Fruit fly (Drosophila melanogaster) whole organism, embryonic: ENCODE data around the gene CG13369.
A peak's percentile ranks its signal among the peaks of the same experiment; 100 is the strongest.

Experiments used
- Adf1 ChIP-seq: fragments of 200-800 bp; sonication (Bioruptor generic); IDR thresholded peaks from 2 replicates; pipeline ENCODE4 v1.3.6; 2022; ENCODE audit warnings: missing biosample characterization, missing genetic modification characterization
- Atf3 ChIP-seq: fragments of 200-800 bp; sonication (Bioruptor generic); optimal IDR thresholded peaks from 3 replicates; lab custom pipeline; 2016; ENCODE audit warnings: missing biosample characterization, missing genetic modification characterization
- Bdp1 ChIP-seq: fragments of 200-800 bp; sonication (Bioruptor generic); optimal IDR thresholded peaks from 3 replicates; lab custom pipeline; 2016; ENCODE audit warnings: missing biosample characterization, missing genetic modification characterization
- Bgb ChIP-seq: fragments of 200-800 bp; sonication (Bioruptor generic); IDR thresholded peaks from 2 replicates; pipeline ENCODE4 v1.3.6; 2022; ENCODE audit warnings: missing biosample characterization, missing genetic modification characterization; ENCODE audit not compliant: partially characterized antibody
- CG1024 ChIP-seq: fragments of 200-800 bp; sonication (Bioruptor generic); IDR thresholded peaks from 2 replicates; pipeline ENCODE4 v1.3.6; 2022; ENCODE audit warnings: missing biosample characterization, missing genetic modification characterization
- CG10267 ChIP-seq: fragments of 200-800 bp; sonication (Bioruptor generic); optimal IDR thresholded peaks from 2 replicates; lab custom pipeline; 2018; ENCODE audit warnings: missing biosample characterization, mild to moderate bottlenecking, missing genetic modification characterization, moderate library complexity
- CG10543 ChIP-seq: fragments of 200-800 bp; sonication (Bioruptor generic); optimal IDR thresholded peaks from 3 replicates; lab custom pipeline; 2017; ENCODE audit warnings: missing biosample characterization, mild to moderate bottlenecking, missing genetic modification characterization, moderate library complexity
- CG11696 ChIP-seq: fragments of 200-800 bp; sonication (Bioruptor generic); IDR thresholded peaks from 2 replicates; pipeline ENCODE4 v1.3.6; 2022; ENCODE audit warnings: missing biosample characterization, missing genetic modification characterization
- CG12071 ChIP-seq: fragments of 200-800 bp; sonication (Bioruptor generic); optimal IDR thresholded peaks from 3 replicates; lab custom pipeline; 2018; ENCODE audit warnings: missing biosample characterization, mild to moderate bottlenecking, missing genetic modification characterization
- CG15601 ChIP-seq: fragments of 200-800 bp; sonication (Bioruptor generic); optimal IDR thresholded peaks from 3 replicates; lab custom pipeline; 2019; ENCODE audit warnings: missing biosample characterization, mild to moderate bottlenecking, missing genetic modification characterization, moderate library complexity
- CG18619 ChIP-seq: fragments of 200-800 bp; sonication (Bioruptor generic); optimal IDR thresholded peaks from 3 replicates; lab custom pipeline; 2017; ENCODE audit warnings: missing biosample characterization, mild to moderate bottlenecking, missing genetic modification characterization
- CG3838 ChIP-seq: fragments of 200-800 bp; sonication (Bioruptor generic); optimal IDR thresholded peaks from 3 replicates; lab custom pipeline; 2016; ENCODE audit warnings: missing biosample characterization, missing genetic modification characterization
- CG4820 ChIP-seq: fragments of 200-800 bp; sonication (Bioruptor generic); optimal IDR thresholded peaks from 3 replicates; lab custom pipeline; 2016; ENCODE audit warnings: missing biosample characterization, missing genetic modification characterization
- CG6854 ChIP-seq: fragments of 200-800 bp; sonication (Bioruptor generic); optimal IDR thresholded peaks from 3 replicates; lab custom pipeline; 2017; ENCODE audit warnings: missing biosample characterization, mild to moderate bottlenecking, missing genetic modification characterization
- CG7271 ChIP-seq: fragments of 200-800 bp; sonication (Bioruptor generic); optimal IDR thresholded peaks from 2 replicates; lab custom pipeline; 2018; ENCODE audit warnings: missing biosample characterization, mild to moderate bottlenecking, missing genetic modification characterization, moderate library complexity
- CG8089 ChIP-seq: fragments of 200-800 bp; sonication (Bioruptor generic); optimal IDR thresholded peaks from 3 replicates; lab custom pipeline; 2016; ENCODE audit warnings: missing biosample characterization, missing genetic modification characterization
- CG9609 ChIP-seq: fragments of 200-800 bp; sonication (Bioruptor generic); optimal IDR thresholded peaks from 3 replicates; lab custom pipeline; 2016; ENCODE audit warnings: missing biosample characterization, missing genetic modification characterization
- Camta ChIP-seq: fragments of 200-800 bp; sonication (Bioruptor generic); optimal IDR thresholded peaks from 2 replicates; lab custom pipeline; 2016; ENCODE audit warnings: missing biosample characterization, missing genetic modification characterization
- CkIIα-i1 ChIP-seq: fragments of 200-800 bp; sonication (Bioruptor generic); IDR thresholded peaks from 2 replicates; pipeline ENCODE4 v1.3.6; 2022; ENCODE audit warnings: missing biosample characterization, missing genetic modification characterization
- D19A ChIP-seq: fragments of 200-800 bp; optimal IDR thresholded peaks from 3 replicates; lab custom pipeline; 2019; ENCODE audit warnings: missing biosample characterization, mild to moderate bottlenecking, missing genetic modification characterization, moderate library complexity
- Drgx ChIP-seq: fragments of 200-800 bp; sonication (Bioruptor generic); IDR thresholded peaks from 2 replicates; pipeline ENCODE4 v1.3.6; 2022; ENCODE audit warnings: missing biosample characterization, missing genetic modification characterization
- Gsc ChIP-seq: fragments of 200-800 bp; sonication (Bioruptor generic); IDR thresholded peaks from 2 replicates; pipeline ENCODE4 v1.3.6; 2022; ENCODE audit warnings: missing biosample characterization, missing genetic modification characterization
- HLH3B ChIP-seq: fragments of 200-800 bp; sonication (Bioruptor generic); IDR thresholded peaks from 2 replicates; pipeline ENCODE4 v1.3.6; 2022; ENCODE audit warnings: missing biosample characterization, missing genetic modification characterization
- HLHmδ ChIP-seq: fragments of 200-800 bp; sonication (Bioruptor generic); optimal IDR thresholded peaks from 2 replicates; lab custom pipeline; 2018; ENCODE audit warnings: missing biosample characterization, mild to moderate bottlenecking, missing genetic modification characterization, moderate library complexity
- Jarid2 ChIP-seq: fragments of 200-800 bp; sonication (Bioruptor generic); optimal IDR thresholded peaks from 3 replicates; lab custom pipeline; 2017; ENCODE audit warnings: mild to moderate bottlenecking, missing biosample characterization, missing genetic modification reagents, missing genetic modification characterization
- Kr ChIP-seq: fragments of 200-800 bp; sonication (Bioruptor generic); optimal IDR thresholded peaks from 2 replicates; lab custom pipeline; 2017; ENCODE audit warnings: missing biosample characterization, mild to moderate bottlenecking, missing genetic modification characterization
- Lim3 ChIP-seq: fragments of 200-800 bp; sonication (Bioruptor generic); IDR thresholded peaks from 2 replicates; pipeline ENCODE4 v1.3.6; 2022; ENCODE audit warnings: missing biosample characterization, missing genetic modification characterization
- Meics ChIP-seq: fragments of 200-800 bp; sonication (Bioruptor generic); optimal IDR thresholded peaks from 2 replicates; lab custom pipeline; 2017; ENCODE audit warnings: missing biosample characterization, mild to moderate bottlenecking, missing genetic modification characterization
- Nf-YB ChIP-seq: fragments of 200-800 bp; sonication (Bioruptor generic); optimal IDR thresholded peaks from 3 replicates; lab custom pipeline; 2019; ENCODE audit warnings: missing biosample characterization, mild to moderate bottlenecking, missing genetic modification characterization, moderate library complexity
- Vsx1 ChIP-seq: fragments of 200-800 bp; sonication (Bioruptor generic); optimal IDR thresholded peaks from 2 replicates; lab custom pipeline; 2017; ENCODE audit warnings: missing biosample characterization, mild to moderate bottlenecking, missing genetic modification characterization, missing genetic modification reagents
- Xrp1 ChIP-seq: fragments of 200-800 bp; sonication (Bioruptor generic); IDR thresholded peaks from 2 replicates; pipeline ENCODE4 v1.3.6; 2022; ENCODE audit warnings: missing biosample characterization, missing genetic modification characterization
- amos ChIP-seq: fragments of 200-800 bp; sonication (Bioruptor generic); IDR thresholded peaks from 2 replicates; pipeline ENCODE4 v1.3.6; 2022; ENCODE audit warnings: missing biosample characterization, missing genetic modification characterization; ENCODE audit not compliant: partially characterized antibody
- aop ChIP-seq: fragments of 200-800 bp; sonication (Bioruptor generic); IDR thresholded peaks from 2 replicates; pipeline ENCODE4 v1.3.6; 2022; ENCODE audit warnings: missing biosample characterization, missing genetic modification characterization
- ewg ChIP-seq: fragments of 200-800 bp; sonication (Bioruptor generic); optimal IDR thresholded peaks from 3 replicates; lab custom pipeline; 2017; ENCODE audit warnings: mild to moderate bottlenecking, missing biosample characterization, missing genetic modification reagents, missing genetic modification characterization
- exex ChIP-seq: fragments of 200-800 bp; sonication (Bioruptor generic); optimal IDR thresholded peaks from 4 replicates; lab custom pipeline; 2018; ENCODE audit warnings: missing biosample characterization, mild to moderate bottlenecking, missing genetic modification characterization, moderate library complexity
- fd64A ChIP-seq: fragments of 200-800 bp; sonication (Bioruptor generic); optimal IDR thresholded peaks from 3 replicates; lab custom pipeline; 2018; ENCODE audit warnings: missing biosample characterization, mild to moderate bottlenecking, missing genetic modification characterization
- fd96Cb ChIP-seq: fragments of 200-800 bp; sonication (Bioruptor generic); optimal IDR thresholded peaks from 2 replicates; lab custom pipeline; 2018; ENCODE audit warnings: missing biosample characterization, mild to moderate bottlenecking, missing genetic modification characterization, moderate library complexity
- fru ChIP-seq: fragments of >200 bp; optimal IDR thresholded peaks from 2 replicates; lab custom pipeline; 2017
- h ChIP-seq: fragments of >200 bp; optimal IDR thresholded peaks from 2 replicates; lab custom pipeline; 2017
- insv ChIP-seq, 2 experiments: fragments of 200-800 bp; sonication (Bioruptor generic); optimal IDR thresholded peaks; 3 replicates each; lab custom pipeline; 2016 to 2018; ENCODE audit warnings: missing biosample characterization in 2 of 2, missing genetic modification characterization in 2 of 2
- mam ChIP-seq: fragments of 200-800 bp; sonication (Bioruptor generic); optimal IDR thresholded peaks from 3 replicates; lab custom pipeline; 2016; ENCODE audit warnings: missing biosample characterization, missing genetic modification characterization
- nerfin-1 ChIP-seq: fragments of 200-800 bp; sonication (Bioruptor generic); optimal IDR thresholded peaks from 3 replicates; lab custom pipeline; 2019; ENCODE audit warnings: missing biosample characterization, mild to moderate bottlenecking, missing genetic modification characterization, moderate library complexity
- onecut ChIP-seq: fragments of 200-800 bp; sonication (Bioruptor generic); IDR thresholded peaks from 2 replicates; pipeline ENCODE4 v1.3.6; 2022; ENCODE audit warnings: missing biosample characterization, missing genetic modification characterization
- prd ChIP-seq, 3 experiments: fragments of >200 bp in 2 of 3; fragments of 200-800 bp in 1 of 3; sonication (Bioruptor generic) in 1 of 3; optimal IDR thresholded peaks in 2 of 3; IDR thresholded peaks in 1 of 3; 2 replicates in 2 of 3; 3 replicates in 1 of 3; pipeline versions ENCODE4 v1.3.6 to Lab custom; 2017 to 2022; ENCODE audit warnings: missing biosample characterization in 1 of 3, missing genetic modification characterization in 1 of 3
- pum ChIP-seq: fragments of 200-800 bp; sonication (Bioruptor generic); optimal IDR thresholded peaks from 2 replicates; lab custom pipeline; 2016; ENCODE audit warnings: missing biosample characterization, missing genetic modification characterization
- sens ChIP-seq: fragments of 200-800 bp; sonication (Bioruptor generic); peaks from one replicate; lab custom pipeline; 2016; ENCODE audit warnings: missing biosample characterization, missing genetic modification characterization
- so ChIP-seq: fragments of 200-800 bp; sonication (Bioruptor generic); IDR thresholded peaks from 3 replicates; pipeline ENCODE4 v1.3.6; 2022; ENCODE audit warnings: missing biosample characterization, missing genetic modification characterization
- tll ChIP-seq, 2 experiments: fragments of 200-800 bp in 1 of 2; fragments of >200 bp in 1 of 2; sonication (Bioruptor generic) in 1 of 2; optimal IDR thresholded peaks; 2 replicates each; lab custom pipeline; 2017 to 2019; ENCODE audit warnings: missing biosample characterization in 2 of 2, missing genetic modification characterization in 2 of 2, mild to moderate bottlenecking in 1 of 2, moderate library complexity in 1 of 2
- zfh1 ChIP-seq: fragments of 200-800 bp; sonication (Bioruptor generic); IDR thresholded peaks from 3 replicates; pipeline ENCODE4 v1.3.6; 2022; ENCODE audit warnings: missing biosample characterization, missing genetic modification characterization
- zfh2 ChIP-seq: fragments of 200-800 bp; sonication (Bioruptor generic); optimal IDR thresholded peaks from 2 replicates; lab custom pipeline; 2016; ENCODE audit warnings: missing biosample characterization, missing genetic modification characterization

CG13369 gene

DNA sequence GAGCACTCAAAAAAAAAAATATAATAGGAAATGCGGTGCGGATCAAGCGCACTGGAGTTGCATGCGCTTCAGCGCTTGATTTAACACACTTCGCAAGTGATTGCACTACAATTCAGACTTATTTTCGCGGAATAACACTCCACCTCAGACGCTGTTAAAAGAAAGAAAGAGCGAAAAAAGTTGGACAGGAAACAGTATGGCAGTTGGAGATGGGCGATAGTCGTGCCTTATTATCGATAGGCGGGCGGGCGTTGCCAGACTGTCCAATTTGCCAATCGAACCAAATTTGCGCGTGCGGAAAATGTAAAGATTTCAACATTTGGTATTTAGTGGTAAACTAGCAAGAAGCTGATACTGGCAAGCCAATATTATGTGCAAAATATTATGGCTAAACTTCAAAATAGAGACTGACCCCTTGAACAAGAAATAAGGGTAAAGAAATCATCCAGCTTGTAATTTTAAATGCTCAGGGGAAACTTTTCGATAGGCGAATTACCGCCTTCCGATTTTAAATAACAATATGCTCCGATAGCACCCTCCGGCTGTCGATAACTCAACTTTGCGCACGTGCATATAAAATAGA lies 6.1 kb downstream of the CG13369 start, which contains the start of the genes RpL36 and Mybbp1A (continued):
- TF ChIP-seq nerfin-1 (tag; lab: Kevin White, UChicago), result peak; percentile 49
- TF ChIP-seq Gsc, result no peak
- peak; percentile 79 for TF ChIP-seq zfh1 (GFP tag; lab: Robert Waterston, UW)
- TF ChIP-seq sens (GFP tag; lab: Kevin White, UChicago), result peak; percentile 93
- peak; percentile 33; the same call in 1 of the 2 replicates for TF ChIP-seq Drgx
- peak; percentile 68 for TF ChIP-seq fd64A (GFP tag; lab: Kevin White, UChicago)
- peak; percentile 75 for TF ChIP-seq mam (GFP tag; lab: Kevin White, UChicago)
- peak; percentile 82 for TF ChIP-seq CG8089 (GFP tag; lab: Kevin White, UChicago)
- no peak for TF ChIP-seq CkIIα-i1 (GFP tag; lab: Robert Waterston, UW)
- TF ChIP-seq Meics (GFP tag; lab: Kevin White, UChicago), result peak; percentile 87
- no peak for TF ChIP-seq aop (GFP tag; lab: Robert Waterston, UW)
- TF ChIP-seq Bdp1 (GFP tag; lab: Kevin White, UChicago), result peak; percentile 58
- no peak for TF ChIP-seq Kr (GFP tag; lab: Kevin White, UChicago)
- TF ChIP-seq CG4820 (GFP tag; lab: Kevin White, UChicago), result peak; percentile 47
- peak; percentile 87 for TF ChIP-seq Bgb
- TF ChIP-seq Camta (GFP tag; lab: Kevin White, UChicago), result peak; percentile 68
- TF ChIP-seq Lim3 (GFP tag; lab: Robert Waterston, UW), result no peak
- peak; percentile 29; the same call in 1 of the 2 replicates for TF ChIP-seq CG1024 (GFP tag; lab: Robert Waterston, UW)
- TF ChIP-seq CG11696 (GFP tag; lab: Robert Waterston, UW), result 0 out of 2 replicates have a peak, but pooled peaks have one; percentile 6
- peak; percentile 66 for TF ChIP-seq CG6854 (GFP tag; lab: Kevin White, UChicago)
- peak; percentile 64 for TF ChIP-seq CG10267 (tag; lab: Kevin White, UChicago)
- TF ChIP-seq pum (GFP tag; lab: Kevin White, UChicago), result peak; percentile 34
- TF ChIP-seq HLH3B (GFP tag; lab: Robert Waterston, UW), result peak; percentile 28; the same call in 1 of the 2 replicates
- peak; percentile 57; the same call in 1 of the 3 replicates for TF ChIP-seq so (GFP tag; lab: Robert Waterston, UW)
- peak in 1 of 2 experiments; percentile 63 for TF ChIP-seq insv (GFP tag; optimal IDR thresholded peaks at IDR 0.05; lab: Kevin White, UChicago)
- TF ChIP-seq Vsx1, result no peak
- no peak for TF ChIP-seq prd (optimal IDR thresholded peaks at IDR 0.05; lab: Kevin White, UChicago)
- TF ChIP-seq prd (GFP tag; IDR thresholded peaks at IDR 0.05; lab: Robert Waterston, UW), result peak; percentile 60
- TF ChIP-seq CG10543 (GFP tag; lab: Kevin White, UChicago), result peak; percentile 89
- no peak for TF ChIP-seq D19A
- TF ChIP-seq ewg, result peak; percentile 84
- TF ChIP-seq fd96Cb (tag; lab: Kevin White, UChicago), result no peak
- TF ChIP-seq HLHmδ (GFP tag; lab: Kevin White, UChicago), result peak; percentile 74
- peak; percentile 68 for TF ChIP-seq CG7271 (tag; lab: Kevin White, UChicago)
- TF ChIP-seq CG18619 (GFP tag; lab: Kevin White, UChicago), result peak; percentile 85
- TF ChIP-seq CG15601 (tag; lab: Kevin White, UChicago), result peak; percentile 70
- TF ChIP-seq onecut (GFP tag; lab: Robert Waterston, UW), result peak; percentile 67
- no peak for TF ChIP-seq tll (GFP tag; optimal IDR thresholded peaks at IDR 0.05; lab: Kevin White, UChicago)
- TF ChIP-seq CG3838, result peak; percentile 50
- no peak for TF ChIP-seq fru (lab: Kevin White, UChicago)
- peak; percentile 33 for TF ChIP-seq Adf1
- TF ChIP-seq zfh2 (GFP tag; lab: Kevin White, UChicago), result peak; percentile 80
- TF ChIP-seq Atf3 (GFP tag; lab: Kevin White, UChicago), result peak; percentile 62
- TF ChIP-seq exex (tag; lab: Kevin White, UChicago), result no peak
- TF ChIP-seq CG12071, result peak; percentile 77
- 0 out of 2 replicates have a peak, but pooled peaks have one; percentile 17 for TF ChIP-seq Xrp1 (GFP tag; lab: Robert Waterston, UW)
- peak; percentile 52 for TF ChIP-seq Nf-YB
- no peak for TF ChIP-seq h
- TF ChIP-seq CG9609, result peak; percentile 73
- peak; percentile 91 for TF ChIP-seq amos
- no peak for TF ChIP-seq Jarid2
